Worm (Caenorhabditis elegans) whole organism, late embryonic: ENCODE results near the gene T05C1.2.

Experiments
- ama-1 ChIP-seq: fragments of 150-350 bp; optimal IDR thresholded peaks from 2 replicates; lab custom pipeline; 2014
- ceh-2 ChIP-seq: sonication (generic microtip); optimal IDR thresholded peaks from 2 replicates; lab custom pipeline; 2016; ENCODE audit warnings: missing genotype, missing genetic modification characterization, missing compliant biosample characterization
- ceh-31 ChIP-seq: sonication (generic microtip); optimal IDR thresholded peaks from 2 replicates; lab custom pipeline; 2016; ENCODE audit warnings: missing genetic modification characterization, missing compliant biosample characterization
- hlh-13 ChIP-seq: fragments of 200-800 bp; sonication (Bioruptor generic); optimal IDR thresholded peaks from 2 replicates; lab custom pipeline; 2018; ENCODE audit warnings: mild to moderate bottlenecking, missing genetic modification characterization, missing compliant biosample characterization
- nfya-1 ChIP-seq: sonication (generic microtip); optimal IDR thresholded peaks from 2 replicates; lab custom pipeline; 2017; ENCODE audit warnings: missing genetic modification characterization, mild to moderate bottlenecking, missing compliant biosample characterization, antibody characterized with exemption, moderate library complexity
- nhr-232 ChIP-seq: sonication (generic microtip); optimal IDR thresholded peaks from 2 replicates; lab custom pipeline; 2016; ENCODE audit warnings: missing genetic modification characterization, missing compliant biosample characterization
- rnt-1 ChIP-seq: sonication (generic microtip); optimal IDR thresholded peaks from 2 replicates; lab custom pipeline; 2016; ENCODE audit warnings: missing genetic modification characterization, missing compliant biosample characterization

DNA sequence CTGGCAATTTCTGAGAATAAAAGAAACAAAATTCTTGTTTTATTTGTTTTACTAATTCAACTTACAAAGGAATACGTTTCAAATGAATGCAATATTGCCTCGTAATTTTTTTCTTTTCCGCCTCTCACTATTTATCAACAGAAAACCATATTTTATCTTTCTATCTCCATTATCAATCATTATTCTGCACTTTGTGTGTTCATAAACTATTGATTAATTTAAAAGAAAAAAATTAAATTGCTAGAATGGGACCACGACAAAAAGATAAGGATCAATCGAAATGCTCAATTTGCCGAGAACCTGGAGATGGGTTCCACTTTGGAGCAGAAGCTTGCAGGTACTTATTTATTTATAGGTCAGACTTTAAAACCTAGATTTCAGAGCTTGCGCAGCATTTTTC, 46.8 kb downstream of the T05C1.2 start, which contains the start of gene nhr-273:
- no peak for TF ChIP-seq rnt-1 (tag; lab: Kevin White, UChicago)
- TF ChIP-seq nfya-1 (tag; lab: Kevin White, UChicago): no peak
- TF ChIP-seq ceh-31 (tag; lab: Kevin White, UChicago): no peak
- no peak for TF ChIP-seq ama-1 (lab: Kevin White, UChicago)
- TF ChIP-seq ceh-2 (tag; lab: Kevin White, UChicago): no peak
- no peak for TF ChIP-seq nhr-232 (tag; lab: Kevin White, UChicago)
- no peak for TF ChIP-seq hlh-13 (GFP tag; lab: Kevin White, UChicago)
